Worm (Caenorhabditis elegans): ENCODE measurements around the gene set-8.

- TF ChIP-seq elt-1 (tag; optimal IDR thresholded peaks at IDR 0.05; ENCODE audit: borderline replicate concordance, insufficient read depth) (no peak), unc-62 (GFP tag; optimal IDR thresholded peaks at IDR 0.05) (no peak), sem-2 (GFP tag; optimal IDR thresholded peaks at IDR 0.05) (no peak), nhr-28 (tag; optimal IDR thresholded peaks at IDR 0.05) (no peak)
Measured at ce11 chrX:13463793-13464192, 17.3 kb downstream of the set-8 start, which contains the start of gene F02D10.2.

Data from whole organism, mixed stage, embryonic.